Fruit fly (Drosophila melanogaster) whole organism, prepupa: ENCODE measurements around the gene Spps.

Experiments
- Blimp-1 ChIP-seq: fragments of 200-800 bp; sonication (Bioruptor generic); optimal IDR thresholded peaks from 3 replicates; lab custom pipeline; 2017; ENCODE audit warnings: missing biosample characterization, missing genetic modification characterization, mild to moderate bottlenecking, moderate library complexity, missing genetic modification reagents
- CG10669 ChIP-seq: fragments of 200-800 bp; sonication (Bioruptor generic); optimal IDR thresholded peaks from 3 replicates; lab custom pipeline; 2018; ENCODE audit warnings: missing biosample characterization, mild to moderate bottlenecking, missing genetic modification characterization, moderate library complexity
- CG3032 ChIP-seq: fragments of 200-800 bp; optimal IDR thresholded peaks from 2 replicates; lab custom pipeline; 2019; ENCODE audit warnings: missing biosample characterization, mild to moderate bottlenecking, missing genetic modification characterization, moderate library complexity
- CG6854 ChIP-seq: fragments of 200-800 bp; sonication (Bioruptor generic); optimal IDR thresholded peaks from 2 replicates; lab custom pipeline; 2017; ENCODE audit warnings: missing biosample characterization, mild to moderate bottlenecking, missing genetic modification characterization
- Gug ChIP-seq: fragments of 200-800 bp; sonication (Bioruptor generic); IDR thresholded peaks from 2 replicates; pipeline ENCODE4 v1.3.6; 2022; ENCODE audit warnings: missing biosample characterization, missing genetic modification characterization
- Lpt ChIP-seq: fragments of 200-800 bp; sonication (Bioruptor generic); optimal IDR thresholded peaks from 3 replicates; lab custom pipeline; 2016; ENCODE audit warnings: missing biosample characterization, missing genetic modification characterization
- Smox ChIP-seq: fragments of 200-800 bp; sonication (Bioruptor generic); optimal IDR thresholded peaks from 3 replicates; lab custom pipeline; 2016; ENCODE audit warnings: missing biosample characterization, missing genetic modification characterization
- dac ChIP-seq: fragments of 200-800 bp; sonication (Bioruptor generic); optimal IDR thresholded peaks from 2 replicates; lab custom pipeline; 2017; ENCODE audit warnings: missing biosample characterization, mild to moderate bottlenecking, missing genetic modification characterization
- fd85E ChIP-seq: fragments of 200-800 bp; sonication (Bioruptor generic); optimal IDR thresholded peaks from 3 replicates; lab custom pipeline; 2016; ENCODE audit warnings: missing biosample characterization, missing genetic modification characterization
- salr ChIP-seq, 2 experiments: fragments of 200-800 bp; sonication (Bioruptor generic); optimal IDR thresholded peaks; 3 replicates each; lab custom pipeline; 2016 to 2018; ENCODE audit warnings: missing biosample characterization in 2 of 2, missing genetic modification characterization in 2 of 2, mild to moderate bottlenecking in 1 of 2

DNA sequence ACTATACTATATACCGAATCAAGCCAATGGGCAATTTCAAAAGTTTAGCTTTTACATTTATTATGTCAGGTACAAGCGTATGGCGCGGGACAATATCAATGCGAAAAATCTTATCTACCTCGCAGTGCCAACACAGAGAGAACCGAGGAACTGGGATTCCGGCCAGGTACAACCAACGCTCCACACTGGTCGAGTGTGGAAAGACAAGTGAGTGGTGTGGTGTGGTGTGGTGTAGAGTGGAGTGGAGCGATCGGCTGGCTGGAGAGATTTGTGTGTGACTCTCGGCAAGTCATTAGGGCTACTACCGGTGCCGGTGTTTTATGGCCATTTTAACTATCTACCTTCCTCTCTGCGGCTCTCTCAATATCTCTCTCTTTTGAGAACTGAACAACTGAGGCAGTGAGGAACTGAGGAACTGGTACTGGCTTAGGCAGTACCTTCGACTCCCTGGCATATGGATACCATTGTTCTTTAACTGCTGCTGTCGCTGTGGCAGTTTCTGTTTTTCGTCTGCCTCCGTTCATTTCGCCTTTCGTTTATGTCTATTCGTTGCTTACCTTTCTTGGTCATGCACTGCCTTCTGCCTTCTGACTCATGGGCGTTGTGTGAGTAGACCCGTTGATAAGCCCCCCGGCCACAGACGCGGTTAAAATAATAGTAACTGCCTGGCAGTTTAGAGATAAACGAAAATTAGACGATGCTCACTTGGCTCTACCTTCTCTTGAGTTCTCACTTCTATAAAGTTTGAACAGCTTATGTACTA is 32.7 kb upstream of the Spps start:
- TF ChIP-seq Gug (GFP tag; lab: Robert Waterston, UW) (peak; percentile 90), Lpt (GFP tag; lab: Kevin White, UChicago) (peak; percentile 89), Smox (peak; percentile 92), CG6854 (GFP tag; lab: Kevin White, UChicago) (peak; percentile 78), salr (GFP tag; optimal IDR thresholded peaks at IDR 0.05; lab: Kevin White, UChicago) (peak; percentile 85 to 97), CG3032 (tag; lab: Kevin White, UChicago) (peak; percentile 97), CG10669 (GFP tag; lab: Kevin White, UChicago) (peak; percentile 97), dac (GFP tag; lab: Kevin White, UChicago) (peak; percentile 69), Blimp-1 (GFP tag; lab: Kevin White, UChicago) (peak; percentile 77), fd85E (GFP tag; lab: Kevin White, UChicago) (peak; percentile 82)
